Fruit fly (Drosophila melanogaster) whole organism, pupa: ENCODE results near the gene kel.

Source experiments
- Pif1A ChIP-seq: fragments of 200-800 bp; sonication (Bioruptor generic); optimal IDR thresholded peaks from 3 replicates; lab custom pipeline; 2016; ENCODE audit warnings: missing biosample characterization, missing genetic modification characterization
- gl ChIP-seq: fragments of 200-800 bp; sonication (Bioruptor generic); optimal IDR thresholded peaks from 2 replicates; lab custom pipeline; 2018; ENCODE audit warnings: missing biosample characterization, mild to moderate bottlenecking, missing genetic modification characterization

dm6 chr2L:18122920-18123319, 15.0 kb downstream of the kel start:
- no peak for TF ChIP-seq gl
- no peak for TF ChIP-seq Pif1A (GFP tag; lab: Kevin White, UChicago)
